Fruit fly (Drosophila melanogaster) whole organism, embryonic: Measurements from ENCODE around the gene galene.

Source experiments
- CG2889 ChIP-seq: fragments of 200-800 bp; sonication (Bioruptor generic); IDR thresholded peaks from 3 replicates; pipeline ENCODE4 v1.3.6; 2022; ENCODE audit warnings: missing biosample characterization, missing genetic modification characterization
- CG3163 ChIP-seq: fragments of 200-800 bp; sonication (Bioruptor generic); optimal IDR thresholded peaks from 3 replicates; lab custom pipeline; 2016; ENCODE audit warnings: missing biosample characterization, missing genetic modification characterization
- CG6854 ChIP-seq: fragments of 200-800 bp; sonication (Bioruptor generic); optimal IDR thresholded peaks from 3 replicates; lab custom pipeline; 2017; ENCODE audit warnings: missing biosample characterization, mild to moderate bottlenecking, missing genetic modification characterization
- Dll ChIP-seq: fragments of 200-800 bp; sonication (Bioruptor generic); IDR thresholded peaks from 4 replicates; pipeline ENCODE4 v1.3.6; 2022; ENCODE audit warnings: missing biosample characterization, missing genetic modification characterization; ENCODE audit not compliant: partially characterized antibody
- GATAe ChIP-seq: fragments of 200-800 bp; sonication (Bioruptor generic); conservative IDR thresholded peaks from 2 replicates; pipeline ENCODE4 v1.3.6; 2022; ENCODE audit warnings: missing biosample characterization, missing genetic modification characterization
- HHEX ChIP-seq: fragments of 200-800 bp; sonication (Bioruptor generic); optimal IDR thresholded peaks from 3 replicates; lab custom pipeline; 2017; ENCODE audit warnings: missing biosample characterization, mild to moderate bottlenecking, missing genetic modification characterization, missing genetic modification reagents
- Kr ChIP-seq: fragments of 200-800 bp; sonication (Bioruptor generic); optimal IDR thresholded peaks from 2 replicates; lab custom pipeline; 2017; ENCODE audit warnings: missing biosample characterization, mild to moderate bottlenecking, missing genetic modification characterization
- Oaz ChIP-seq: fragments of 200-800 bp; sonication (Bioruptor generic); IDR thresholded peaks from 2 replicates; pipeline ENCODE4 v1.3.6; 2022; ENCODE audit warnings: missing biosample characterization, missing genetic modification characterization
- Xrp1 ChIP-seq: fragments of 200-800 bp; sonication (Bioruptor generic); IDR thresholded peaks from 2 replicates; pipeline ENCODE4 v1.3.6; 2022; ENCODE audit warnings: missing biosample characterization, missing genetic modification characterization
- bsh ChIP-seq, 2 experiments: fragments of 200-800 bp; sonication (Bioruptor generic); optimal IDR thresholded peaks; 2 replicates each; lab custom pipeline; 2017 to 2018; ENCODE audit warnings: mild to moderate bottlenecking in 2 of 2, missing biosample characterization in 2 of 2, missing genetic modification characterization in 2 of 2, moderate library complexity in 1 of 2
- esg ChIP-seq: fragments of 200-800 bp; sonication (Bioruptor generic); conservative IDR thresholded peaks from 2 replicates; pipeline ENCODE4 v1.3.6; 2022; ENCODE audit warnings: missing biosample characterization, missing genetic modification characterization
- ftz-f1 ChIP-seq: fragments of 200-800 bp; sonication (Bioruptor generic); optimal IDR thresholded peaks from 2 replicates; lab custom pipeline; 2016; ENCODE audit warnings: missing biosample characterization, missing genetic modification characterization
- psq ChIP-seq: fragments of 200-800 bp; sonication (Bioruptor generic); optimal IDR thresholded peaks from 2 replicates; lab custom pipeline; 2017; ENCODE audit warnings: missing biosample characterization, missing genetic modification characterization

DNA sequence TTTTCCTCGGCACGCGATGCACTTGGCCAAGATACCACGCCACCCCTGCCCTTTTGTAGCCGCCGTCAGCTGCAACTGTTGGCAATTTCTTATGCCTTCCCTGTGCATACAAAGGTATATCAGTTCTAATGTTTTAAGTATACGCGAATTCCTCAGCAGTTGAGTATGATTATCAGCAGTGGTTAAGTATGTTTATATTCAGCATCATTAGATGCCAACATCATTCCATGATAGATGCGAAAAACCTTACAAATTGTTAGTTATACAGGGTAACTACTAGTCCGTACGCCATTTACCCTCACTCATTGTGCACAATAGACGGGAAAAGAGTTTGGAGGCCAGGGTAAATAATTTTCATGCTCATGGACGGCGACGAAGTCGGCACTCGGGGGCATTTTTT, 44.2 kb downstream of the galene start:
- TF ChIP-seq CG3163 (GFP tag; lab: Kevin White, UChicago) (no peak), Oaz (GFP tag; lab: Robert Waterston, UW) (no peak), Dll (GFP tag; lab: Robert Waterston, UW) (no peak), CG2889 (GFP tag; lab: Robert Waterston, UW) (no peak), GATAe (GFP tag; lab: Robert Waterston, UW) (no peak), bsh (GFP tag; optimal IDR thresholded peaks at IDR 0.05; lab: Kevin White, UChicago) (no peak), Kr (GFP tag; lab: Kevin White, UChicago) (no peak), CG6854 (no peak), ftz-f1 (GFP tag; lab: Kevin White, UChicago) (no peak), HHEX (GFP tag; lab: Kevin White, UChicago) (no peak), psq (GFP tag; lab: Kevin White, UChicago) (no peak), esg (GFP tag; lab: Robert Waterston, UW) (no peak), Xrp1 (GFP tag; lab: Robert Waterston, UW) (no peak)
